Fruit fly (Drosophila melanogaster) whole organism, prepupa: ENCODE results near the gene CG14329.

Experiments used
- CG11762 ChIP-seq: fragments of 200-800 bp; sonication (Bioruptor generic); optimal IDR thresholded peaks from 3 replicates; lab custom pipeline; 2016; ENCODE audit warnings: missing biosample characterization, missing genetic modification characterization; ENCODE audit not compliant: insufficient read depth
- CG15336 ChIP-seq: fragments of 200-800 bp; sonication (Bioruptor generic); IDR thresholded peaks from 2 replicates; pipeline ENCODE4 v1.3.6; 2022; ENCODE audit warnings: missing biosample characterization, missing genetic modification characterization
- CG16779 ChIP-seq: fragments of 200-800 bp; sonication (Bioruptor generic); optimal IDR thresholded peaks from 3 replicates; lab custom pipeline; 2017; ENCODE audit warnings: missing biosample characterization, mild to moderate bottlenecking, missing genetic modification characterization
- CG31627 ChIP-seq: fragments of 200-800 bp; sonication (Bioruptor generic); optimal IDR thresholded peaks from 3 replicates; lab custom pipeline; 2016; ENCODE audit warnings: missing biosample characterization, missing genetic modification characterization
- CG32006 ChIP-seq: fragments of 200-800 bp; sonication (Bioruptor generic); optimal IDR thresholded peaks from 3 replicates; lab custom pipeline; 2017; ENCODE audit warnings: missing biosample characterization, mild to moderate bottlenecking, missing genetic modification characterization
- CG34406 ChIP-seq: fragments of 200-800 bp; sonication (Bioruptor generic); optimal IDR thresholded peaks from 3 replicates; lab custom pipeline; 2016; ENCODE audit warnings: missing biosample characterization, missing genetic modification characterization
- CG3919 ChIP-seq: fragments of 200-800 bp; sonication (Bioruptor generic); optimal IDR thresholded peaks from 3 replicates; lab custom pipeline; 2016; ENCODE audit warnings: missing biosample characterization, missing genetic modification characterization
- CG4318 ChIP-seq: fragments of 200-800 bp; sonication (Bioruptor generic); optimal IDR thresholded peaks from 3 replicates; lab custom pipeline; 2017; ENCODE audit warnings: missing biosample characterization, mild to moderate bottlenecking, missing genetic modification characterization
- CG6163 ChIP-seq: fragments of 200-800 bp; sonication (Bioruptor generic); IDR thresholded peaks from 3 replicates; pipeline ENCODE4 v1.3.6; 2022; ENCODE audit warnings: missing biosample characterization, missing genetic modification characterization
- CG6276 ChIP-seq: fragments of 200-800 bp; sonication (Bioruptor generic); optimal IDR thresholded peaks from 2 replicates; lab custom pipeline; 2017; ENCODE audit warnings: missing biosample characterization, mild to moderate bottlenecking, missing genetic modification characterization
- CG6792 ChIP-seq: fragments of 200-800 bp; sonication (Bioruptor generic); optimal IDR thresholded peaks from 3 replicates; lab custom pipeline; 2016; ENCODE audit warnings: missing biosample characterization, missing genetic modification characterization
- CG8319 ChIP-seq: fragments of 200-800 bp; sonication (Bioruptor generic); optimal IDR thresholded peaks from 3 replicates; lab custom pipeline; 2016; ENCODE audit warnings: missing biosample characterization, missing genetic modification characterization
- CG8632 ChIP-seq: fragments of 200-800 bp; sonication (Bioruptor generic); optimal IDR thresholded peaks from 3 replicates; lab custom pipeline; 2016; ENCODE audit warnings: missing biosample characterization, missing genetic modification characterization
- CG9139 ChIP-seq: fragments of 200-800 bp; sonication (Bioruptor generic); optimal IDR thresholded peaks from 3 replicates; lab custom pipeline; 2017; ENCODE audit warnings: missing biosample characterization, mild to moderate bottlenecking, missing genetic modification characterization
- Eip75B ChIP-seq: fragments of 200-800 bp; sonication (Bioruptor generic); optimal IDR thresholded peaks from 3 replicates; lab custom pipeline; 2016; ENCODE audit warnings: missing biosample characterization, missing genetic modification characterization
- Eip78C ChIP-seq: fragments of 200-800 bp; sonication (Bioruptor generic); peaks from one replicate; lab custom pipeline; 2016; ENCODE audit warnings: missing biosample characterization, missing genetic modification characterization
- Ets21C ChIP-seq: fragments of 200-800 bp; sonication (Bioruptor generic); optimal IDR thresholded peaks from 3 replicates; lab custom pipeline; 2016; ENCODE audit warnings: missing biosample characterization, missing genetic modification characterization
- Ets96B ChIP-seq: fragments of 200-800 bp; optimal IDR thresholded peaks from 2 replicates; lab custom pipeline; 2019; ENCODE audit warnings: missing biosample characterization, mild to moderate bottlenecking, missing genetic modification characterization, moderate library complexity
- Gug ChIP-seq: fragments of 200-800 bp; sonication (Bioruptor generic); IDR thresholded peaks from 2 replicates; pipeline ENCODE4 v1.3.6; 2022; ENCODE audit warnings: missing biosample characterization, missing genetic modification characterization
- Hr38 ChIP-seq: sonication (Bioruptor generic); optimal IDR thresholded peaks from 2 replicates; lab custom pipeline; 2016; ENCODE audit warnings: missing biosample characterization, missing genetic modification characterization
- Hr39 ChIP-seq: fragments of 200-800 bp; sonication (Bioruptor generic); optimal IDR thresholded peaks from 2 replicates; lab custom pipeline; 2016; ENCODE audit warnings: missing biosample characterization, missing genetic modification characterization
- Hr4 ChIP-seq: fragments of 200-800 bp; sonication (Bioruptor generic); optimal IDR thresholded peaks from 3 replicates; lab custom pipeline; 2016; ENCODE audit warnings: missing biosample characterization, missing genetic modification characterization
- Lpt ChIP-seq: fragments of 200-800 bp; sonication (Bioruptor generic); optimal IDR thresholded peaks from 3 replicates; lab custom pipeline; 2016; ENCODE audit warnings: missing biosample characterization, missing genetic modification characterization
- Met ChIP-seq: fragments of 200-800 bp; sonication (Bioruptor generic); optimal IDR thresholded peaks from 3 replicates; lab custom pipeline; 2016; ENCODE audit warnings: missing biosample characterization, missing genetic modification characterization
- OdsH ChIP-seq: fragments of 200-800 bp; sonication (Bioruptor generic); optimal IDR thresholded peaks from 3 replicates; lab custom pipeline; 2016; ENCODE audit warnings: missing biosample characterization, missing genetic modification characterization
- Smox ChIP-seq: fragments of 200-800 bp; sonication (Bioruptor generic); optimal IDR thresholded peaks from 3 replicates; lab custom pipeline; 2016; ENCODE audit warnings: missing biosample characterization, missing genetic modification characterization
- Sox102F ChIP-seq: fragments of 200-800 bp; sonication (Bioruptor generic); optimal IDR thresholded peaks from 2 replicates; lab custom pipeline; 2016; ENCODE audit warnings: missing biosample characterization, mild to moderate bottlenecking, missing genetic modification characterization
- Sox15 ChIP-seq: fragments of 200-800 bp; sonication (Bioruptor generic); optimal IDR thresholded peaks from 3 replicates; lab custom pipeline; 2016; ENCODE audit warnings: missing biosample characterization, missing genetic modification characterization
- achi ChIP-seq: fragments of 200-800 bp; sonication (Bioruptor generic); optimal IDR thresholded peaks from 3 replicates; lab custom pipeline; 2016; ENCODE audit warnings: missing biosample characterization, missing genetic modification characterization
- acj6 ChIP-seq: fragments of 200-800 bp; sonication (Bioruptor generic); optimal IDR thresholded peaks from 3 replicates; lab custom pipeline; 2016; ENCODE audit warnings: missing biosample characterization, missing genetic modification characterization
- cyc ChIP-seq: fragments of 200-800 bp; sonication (Bioruptor generic); optimal IDR thresholded peaks from 3 replicates; lab custom pipeline; 2016; ENCODE audit warnings: missing biosample characterization, missing genetic modification characterization
- dac ChIP-seq: fragments of 200-800 bp; sonication (Bioruptor generic); optimal IDR thresholded peaks from 2 replicates; lab custom pipeline; 2017; ENCODE audit warnings: missing biosample characterization, mild to moderate bottlenecking, missing genetic modification characterization
- esn ChIP-seq: fragments of 200-800 bp; sonication (Bioruptor generic); optimal IDR thresholded peaks from 2 replicates; lab custom pipeline; 2016; ENCODE audit warnings: missing biosample characterization, mild to moderate bottlenecking, missing genetic modification characterization, moderate library complexity
- fd59A ChIP-seq: fragments of 200-800 bp; sonication (Bioruptor generic); optimal IDR thresholded peaks from 2 replicates; lab custom pipeline; 2017; ENCODE audit warnings: missing biosample characterization, mild to moderate bottlenecking, missing genetic modification characterization, missing genetic modification reagents
- pdm3 ChIP-seq: fragments of 200-800 bp; sonication (Bioruptor generic); optimal IDR thresholded peaks from 3 replicates; lab custom pipeline; 2016; ENCODE audit warnings: missing biosample characterization, missing genetic modification characterization
- salr ChIP-seq, 2 experiments: fragments of 200-800 bp; sonication (Bioruptor generic); optimal IDR thresholded peaks; 3 replicates each; lab custom pipeline; 2016 to 2018; ENCODE audit warnings: missing biosample characterization in 2 of 2, missing genetic modification characterization in 2 of 2, mild to moderate bottlenecking in 1 of 2
- spab ChIP-seq: fragments of 200-800 bp; sonication (Bioruptor generic); optimal IDR thresholded peaks from 2 replicates; lab custom pipeline; 2017; ENCODE audit warnings: missing biosample characterization, mild to moderate bottlenecking, missing genetic modification characterization, missing genetic modification reagents
- ss ChIP-seq, 2 experiments: fragments of 200-800 bp; sonication (Bioruptor generic); optimal IDR thresholded peaks; 2 replicates in 1 of 2; 3 replicates in 1 of 2; lab custom pipeline; 2017 to 2018; ENCODE audit warnings: mild to moderate bottlenecking in 2 of 2, missing biosample characterization in 2 of 2, missing genetic modification characterization in 2 of 2, moderate library complexity in 1 of 2
- svp ChIP-seq: fragments of 200-800 bp; sonication (Bioruptor generic); peaks from one replicate; lab custom pipeline; 2016; ENCODE audit warnings: missing biosample characterization, missing genetic modification characterization
- topi ChIP-seq: fragments of 200-800 bp; sonication (Bioruptor generic); optimal IDR thresholded peaks from 3 replicates; lab custom pipeline; 2016; ENCODE audit warnings: missing biosample characterization, missing genetic modification characterization

CG14329 gene

DNA sequence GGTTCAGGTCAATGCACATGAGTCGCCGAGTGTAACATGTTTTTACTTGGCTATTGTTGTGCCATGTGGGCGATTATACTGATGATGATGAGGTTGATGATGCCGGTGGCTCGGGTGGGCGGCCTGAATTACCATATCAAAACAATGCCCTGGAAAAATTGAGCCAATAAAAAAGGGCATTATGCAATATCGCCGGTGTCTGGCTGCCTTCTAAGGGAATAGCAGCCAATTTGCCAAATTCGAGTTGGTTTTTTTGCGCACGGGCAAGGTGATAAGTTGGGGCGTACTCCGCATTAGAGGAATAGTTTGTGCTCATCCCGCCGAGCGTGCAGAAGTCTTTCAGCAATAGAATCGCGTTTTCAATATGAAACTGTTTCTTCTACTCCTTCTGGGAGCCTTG, at the start of gene CG14329:
Gene CG14329 (plus strand): TSS at position 301 of the 400 bp plus-strand sequence.
- TF ChIP-seq pdm3 (GFP tag; lab: Kevin White, UChicago) (no peak), topi (GFP tag; lab: Kevin White, UChicago) (no peak), ss (GFP tag; optimal IDR thresholded peaks at IDR 0.05; lab: Kevin White, UChicago) (no peak), Sox15 (GFP tag; lab: Kevin White, UChicago) (no peak), CG8319 (no peak), CG32006 (GFP tag; lab: Kevin White, UChicago) (no peak), CG4318 (no peak), CG6792 (GFP tag; lab: Kevin White, UChicago) (no peak), Eip75B (GFP tag; lab: Kevin White, UChicago) (no peak)

DNA sequence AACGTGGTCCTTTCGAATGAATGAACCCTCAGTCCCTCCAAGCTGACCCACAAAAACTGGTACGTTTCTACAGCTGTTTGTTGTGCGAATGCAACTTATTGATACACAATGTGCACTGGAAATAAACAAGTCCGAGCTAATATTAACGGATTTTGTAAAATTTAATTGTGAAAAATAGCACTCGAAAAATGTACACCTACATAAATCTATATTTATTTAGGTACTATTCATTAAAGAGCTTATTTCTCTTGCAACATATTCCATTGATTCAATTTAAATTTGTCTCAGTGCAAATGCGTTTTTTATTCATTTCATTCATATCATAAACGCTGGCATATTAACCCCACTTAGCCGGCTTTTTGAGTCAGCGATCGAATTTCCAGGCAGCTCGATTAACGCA, 48.0 kb upstream of the CG14329 start:
- TF ChIP-seq topi (GFP tag; lab: Kevin White, UChicago) (peak; percentile 33), svp (GFP tag; lab: Kevin White, UChicago) (peak; percentile 52), CG8632 (peak; percentile 11), Met (GFP tag; lab: Kevin White, UChicago) (peak; percentile 36), CG6276 (GFP tag; lab: Kevin White, UChicago) (no peak), CG8319 (no peak), OdsH (GFP tag; lab: Kevin White, UChicago) (peak; percentile 5), Hr39 (peak; percentile 1), CG6163 (GFP tag; lab: Robert Waterston, UW) (no peak), CG4318 (no peak), Eip78C (GFP tag; lab: Kevin White, UChicago) (peak; percentile 53), CG3919 (peak; percentile 20), acj6 (GFP tag; lab: Kevin White, UChicago) (peak; percentile 11)

DNA sequence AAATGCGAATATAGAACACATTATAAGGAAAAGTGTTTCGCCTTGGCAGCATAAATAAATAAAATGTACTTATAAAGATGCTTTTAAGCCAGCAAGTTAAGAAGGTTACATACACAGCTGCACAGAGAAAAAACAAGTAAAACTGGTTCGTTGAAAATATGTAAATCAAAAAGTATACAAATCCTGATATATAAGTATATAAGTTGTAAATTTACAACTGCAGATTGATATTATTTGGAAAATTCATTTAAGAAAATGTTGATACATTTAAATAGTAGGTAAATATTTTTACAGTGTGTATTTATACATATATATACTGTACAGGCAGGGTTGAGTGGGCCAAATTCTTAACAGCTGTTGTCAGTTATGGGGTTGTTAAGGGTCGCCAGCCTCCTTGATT, 44.3 kb upstream of the CG14329 start:
- TF ChIP-seq CG6276 (GFP tag; lab: Kevin White, UChicago) (no peak), CG9139 (GFP tag; lab: Kevin White, UChicago) (no peak), svp (GFP tag; lab: Kevin White, UChicago) (peak; percentile 32), Eip78C (GFP tag; lab: Kevin White, UChicago) (peak; percentile 44), Hr38 (no peak)

DNA sequence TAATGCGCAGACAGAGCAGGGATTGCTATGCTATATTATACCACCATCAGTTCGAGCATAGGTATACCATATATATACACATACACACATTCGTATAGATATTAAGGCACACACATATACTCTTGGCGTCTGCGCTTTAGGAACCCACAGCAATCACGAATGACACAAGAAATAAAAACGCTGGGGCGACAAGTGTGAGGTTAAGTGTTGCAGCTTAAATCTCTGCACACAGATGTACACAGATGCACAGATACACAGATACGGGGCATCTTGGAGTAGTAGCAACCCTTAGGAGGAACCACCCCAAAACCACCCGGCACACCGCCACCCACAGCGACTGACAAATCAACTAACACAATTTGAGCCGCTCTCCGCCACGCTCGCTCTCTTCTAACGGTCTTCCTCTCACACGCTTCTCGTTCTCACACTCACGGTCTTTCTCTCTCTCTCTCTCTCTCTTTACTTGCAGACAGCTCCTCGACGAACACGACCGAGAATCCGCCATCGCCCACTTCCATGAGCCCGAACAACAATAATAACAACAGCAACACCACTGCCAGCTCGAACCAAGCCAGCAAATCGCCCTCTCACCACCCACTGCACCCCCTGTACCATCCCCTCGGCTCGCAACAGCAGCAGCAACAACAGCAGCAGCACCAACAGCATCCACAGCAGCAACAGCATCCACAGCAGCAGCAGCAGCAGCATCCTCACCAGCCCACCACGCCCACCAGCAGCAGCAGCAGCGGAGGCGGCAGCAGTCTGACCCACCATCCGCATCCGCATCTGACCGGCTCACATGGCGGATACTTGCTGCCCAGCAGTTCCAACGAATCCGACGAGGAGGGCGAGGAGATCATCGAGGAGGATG, 42.3 kb upstream of the CG14329 start:
- TF ChIP-seq CG6792 (GFP tag; lab: Kevin White, UChicago) (no peak), dac (GFP tag; lab: Kevin White, UChicago) (no peak), pdm3 (GFP tag; lab: Kevin White, UChicago) (no peak)

DNA sequence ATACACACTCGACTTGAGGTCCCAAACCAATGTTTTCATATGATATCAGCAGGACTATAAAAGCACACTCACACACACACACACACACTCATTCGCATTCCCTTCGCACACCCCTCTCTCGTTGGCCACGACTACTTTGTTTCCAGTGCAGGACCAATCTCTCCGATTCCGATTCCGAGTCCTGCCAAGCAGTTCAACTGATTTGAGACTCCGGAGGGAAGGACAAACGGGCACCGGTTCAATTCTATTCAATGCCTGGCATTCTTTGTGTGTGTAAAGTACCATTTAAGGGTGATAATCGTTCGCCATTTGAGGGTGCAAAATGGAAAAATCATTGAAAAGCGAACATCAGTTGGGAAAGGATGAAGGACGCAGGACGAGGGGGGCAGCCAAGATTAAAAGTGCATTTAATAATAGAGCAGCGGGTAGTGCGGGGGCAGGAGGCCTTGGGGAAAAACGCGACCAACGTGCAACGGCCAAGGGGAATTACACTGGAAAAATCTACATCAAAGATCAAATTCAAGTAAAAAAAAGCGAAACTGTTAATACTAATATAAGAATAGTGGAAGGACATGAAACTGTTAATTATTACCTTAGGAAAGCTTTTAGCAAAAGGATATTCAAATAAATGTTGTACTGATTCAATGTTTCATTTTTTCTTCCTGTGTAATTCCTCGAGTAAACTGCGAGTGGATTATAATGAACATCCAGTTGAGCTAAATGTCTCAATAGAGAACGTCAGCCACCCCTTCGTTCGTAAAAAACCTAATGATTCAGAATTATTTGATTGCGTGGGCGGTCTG, 25.3 kb upstream of the CG14329 start:
- TF ChIP-seq achi (no peak), CG11762 (GFP tag; lab: Kevin White, UChicago) (no peak), Met (GFP tag; lab: Kevin White, UChicago) (peak; percentile 43), cyc (peak; percentile 4), CG8319 (no peak), esn (GFP tag; lab: Kevin White, UChicago) (peak; percentile 47), CG31627 (peak; percentile 12), spab (no peak), Lpt (GFP tag; lab: Kevin White, UChicago) (no peak), fd59A (GFP tag; lab: Kevin White, UChicago) (no peak), CG34406 (GFP tag; lab: Kevin White, UChicago) (no peak), svp (GFP tag; lab: Kevin White, UChicago) (peak; percentile 67), Eip75B (GFP tag; lab: Kevin White, UChicago) (no peak), Hr4 (GFP tag; lab: Kevin White, UChicago) (no peak), topi (GFP tag; lab: Kevin White, UChicago) (no peak), Eip78C (GFP tag; lab: Kevin White, UChicago) (peak; percentile 64), Ets21C (GFP tag; lab: Kevin White, UChicago) (no peak), Smox (peak; percentile 16), CG15336 (no peak), Sox102F (GFP tag; lab: Kevin White, UChicago) (peak; percentile 17), salr (GFP tag; optimal IDR thresholded peaks at IDR 0.05; lab: Kevin White, UChicago) (no peak), CG16779 (tag; lab: Kevin White, UChicago) (no peak), Ets96B (no peak), Gug (GFP tag; lab: Robert Waterston, UW) (no peak)
